Worm (Caenorhabditis elegans): ENCODE results near the gene pph-6.

Gene pph-6

DNA sequence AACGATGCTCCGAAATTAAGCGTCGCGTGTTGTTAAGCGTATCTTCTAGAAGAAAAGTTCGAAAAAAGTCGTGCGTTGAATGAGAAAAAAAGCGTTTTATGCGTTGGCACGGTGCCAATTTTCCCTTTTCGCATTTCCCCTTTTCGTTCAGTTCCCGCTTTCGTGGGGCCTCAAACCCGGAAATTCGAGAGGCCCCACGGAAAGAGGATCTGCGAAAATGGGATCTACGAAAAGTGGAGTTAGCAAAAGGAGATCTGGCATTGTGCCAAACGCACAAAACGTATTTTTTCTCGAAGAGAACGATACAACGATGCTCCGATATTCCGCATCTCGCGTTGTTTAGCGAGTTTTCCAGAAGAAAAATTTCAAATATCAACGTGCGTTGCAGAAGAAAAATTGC, 38.3 kb downstream of the pph-6 start (continued):
- TF ChIP-seq mel-28 (tag; optimal IDR thresholded peaks at IDR 0.05; ENCODE audit: borderline replicate concordance) (no peak), ztf-6 (GFP tag; IDR thresholded peaks at IDR 0.05) (no peak), unc-130 (GFP tag; optimal IDR thresholded peaks at IDR 0.05) (no peak), attf-3 (GFP tag; conservative IDR thresholded peaks at IDR 0.05) (peak; percentile 57; the same call in 1 of the 2 replicates), hmg-20 (GFP tag; IDR thresholded peaks at IDR 0.05) (no peak), ceh-79 (tag; optimal IDR thresholded peaks at IDR 0.05) (no peak), pha-4 (tag; optimal IDR thresholded peaks at IDR 0.05) (no peak), nfya-1 (tag; optimal IDR thresholded peaks at IDR 0.05; ENCODE audit: borderline replicate concordance, insufficient read depth) (no peak), ztf-18 (tag; optimal IDR thresholded peaks at IDR 0.05) (peak; percentile 18), cebp-1 (GFP tag; IDR thresholded peaks at IDR 0.05) (no peak), cebp-1 (tag; optimal IDR thresholded peaks at IDR 0.05) (peak; percentile 25)

DNA sequence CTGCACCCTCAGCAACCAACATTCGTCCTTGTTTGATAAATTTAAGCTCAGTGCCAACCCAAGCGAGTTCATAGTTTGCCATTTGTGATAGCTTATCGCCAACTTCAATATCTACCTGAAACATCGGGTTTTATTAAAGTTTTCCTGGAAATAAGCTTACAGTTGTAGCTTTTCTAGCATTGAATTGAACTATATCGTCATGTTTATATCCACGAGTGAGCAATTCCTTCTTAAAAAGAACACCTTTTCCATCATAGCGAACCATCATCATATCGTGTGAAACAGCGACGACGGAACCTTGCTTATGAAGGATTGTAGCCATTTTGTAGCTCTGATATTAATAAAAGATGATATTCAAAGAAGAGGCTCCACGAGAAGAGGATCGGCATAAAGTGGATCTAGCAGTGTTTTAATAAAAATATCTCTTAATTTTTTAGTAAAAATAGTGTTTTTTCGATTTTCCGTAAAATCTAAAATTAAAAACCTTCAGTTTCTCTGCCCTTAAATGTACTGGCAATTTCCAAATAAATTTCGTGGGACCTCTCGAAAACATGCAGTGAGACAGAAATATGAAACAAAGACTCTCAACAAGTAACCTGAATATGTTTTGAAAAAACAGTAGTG, 40.8 kb downstream of the pph-6 start, which contains the start of gene M01F1.8:
Gene M01F1.8 (minus strand): TSS at position 335 of the 624 bp plus-strand sequence.
- no peak for TF ChIP-seq madf-10 (tag; optimal IDR thresholded peaks at IDR 0.05)
- TF ChIP-seq lin-35 (GFP tag; optimal IDR thresholded peaks at IDR 0.05): peak in 1 of 3 experiments; percentile 40
- no peak for TF ChIP-seq ama-1 (optimal IDR thresholded peaks at IDR 0.05)
- peak in 1 of 2 experiments; percentile 45 for TF ChIP-seq ama-1 (GFP tag; optimal IDR thresholded peaks at IDR 0.05)
- 0 out of 2 replicates have a peak, but pooled peaks have one; percentile 16 for TF ChIP-seq Y53G8AR.9 (GFP tag; conservative IDR thresholded peaks at IDR 0.05)
- peak; percentile 28 for TF ChIP-seq lsl-1 (GFP tag; optimal IDR thresholded peaks at IDR 0.05)
- TF ChIP-seq B0336.3 (GFP tag; IDR thresholded peaks at IDR 0.05): peak; percentile 20; the same call in 1 of the 2 replicates
- TF ChIP-seq athp-1 (tag; optimal IDR thresholded peaks at IDR 0.05): no peak
- no peak for TF ChIP-seq ztf-6 (GFP tag; IDR thresholded peaks at IDR 0.05)
- no peak for TF ChIP-seq akir-1 (GFP tag; optimal IDR thresholded peaks at IDR 0.05)
- peak; percentile 52 for TF ChIP-seq him-1 (tag; optimal IDR thresholded peaks at IDR 0.05)
- no peak for TF ChIP-seq tbx-9 (tag; optimal IDR thresholded peaks at IDR 0.05; ENCODE audit: borderline replicate concordance)
- TF ChIP-seq T07F8.4 (tag; optimal IDR thresholded peaks at IDR 0.05): no peak
- peak; percentile 61 for TF ChIP-seq unc-130 (GFP tag; optimal IDR thresholded peaks at IDR 0.05)
- peak; percentile 33 for TF ChIP-seq snpc-1.3 (tag; optimal IDR thresholded peaks at IDR 0.05; ENCODE audit: insufficient read depth)
- no peak for TF ChIP-seq D2030.7 (GFP tag; IDR thresholded peaks at IDR 0.05)
- TF ChIP-seq madf-6 (GFP tag; IDR thresholded peaks at IDR 0.05): peak; percentile 48
- TF ChIP-seq Y56A3A.18 (GFP tag; IDR thresholded peaks at IDR 0.05): 0 out of 2 replicates have a peak, but pooled peaks have one; percentile 26
- TF ChIP-seq hsf-1 (GFP tag; IDR thresholded peaks at IDR 0.05): 0 out of 2 replicates have a peak, but pooled peaks have one; percentile 56
- TF ChIP-seq ztf-28 (GFP tag; IDR thresholded peaks at IDR 0.05): no peak
- no peak for TF ChIP-seq nhr-90 (tag; optimal IDR thresholded peaks at IDR 0.05)
- TF ChIP-seq attf-6 (GFP tag; IDR thresholded peaks at IDR 0.05): no peak
- TF ChIP-seq ceh-100 (GFP tag; IDR thresholded peaks at IDR 0.05): 0 out of 2 replicates have a peak, but pooled peaks have one; percentile 17
- TF ChIP-seq ztf-18 (tag; optimal IDR thresholded peaks at IDR 0.05): peak; percentile 19
- TF ChIP-seq nhr-27 (tag; optimal IDR thresholded peaks at IDR 0.05): peak; percentile 66
- TF ChIP-seq snpc-4 (GFP tag; optimal IDR thresholded peaks at IDR 0.05): no peak
- TF ChIP-seq snpc-4 (tag; optimal IDR thresholded peaks at IDR 0.05): no peak
- TF ChIP-seq lin-54 (GFP tag; optimal IDR thresholded peaks at IDR 0.05): peak; percentile 62
- TF ChIP-seq B0035.1 (tag; optimal IDR thresholded peaks at IDR 0.05): no peak
- TF ChIP-seq tlf-1 (GFP tag; optimal IDR thresholded peaks at IDR 0.05): peak; percentile 2
- TF ChIP-seq nhr-80 (tag; optimal IDR thresholded peaks at IDR 0.05): no peak
- no peak for TF ChIP-seq F22D6.2 (tag; optimal IDR thresholded peaks at IDR 0.05)
- TF ChIP-seq nfya-2 (GFP tag; IDR thresholded peaks at IDR 0.05): 0 out of 2 replicates have a peak, but pooled peaks have one; percentile 54
- TF ChIP-seq somi-1 (GFP tag; optimal IDR thresholded peaks at IDR 0.05): no peak
- no peak for TF ChIP-seq K12H6.12 (tag; optimal IDR thresholded peaks at IDR 0.05)
- TF ChIP-seq T26A5.8 (tag; optimal IDR thresholded peaks at IDR 0.05): peak; percentile 25
- peak; percentile 27 for TF ChIP-seq tbp1 (GFP tag; optimal IDR thresholded peaks at IDR 0.05)
- TF ChIP-seq zim-3 (tag; optimal IDR thresholded peaks at IDR 0.05): no peak
- no peak for TF ChIP-seq cebp-1 (GFP tag; IDR thresholded peaks at IDR 0.05)
- TF ChIP-seq cebp-1 (tag; optimal IDR thresholded peaks at IDR 0.05): no peak

Data from whole organism, young adult.